Fruit fly (Drosophila melanogaster) whole organism, wandering third instar larva: ENCODE data around the gene RapGAP1.

Experiments used
- Abd-B ChIP-seq: fragments of >200 bp; optimal IDR thresholded peaks from 2 replicates; lab custom pipeline; 2017; ENCODE audit warnings: missing biosample characterization, missing genetic modification characterization
- CG32264 ChIP-seq: fragments of 200-800 bp; sonication (Bioruptor generic); optimal IDR thresholded peaks from 2 replicates; lab custom pipeline; 2016; ENCODE audit warnings: missing biosample characterization, missing genetic modification characterization
- Dif ChIP-seq: fragments of 200-275, 200-300 bp; sonication (Bioruptor generic); optimal IDR thresholded peaks from 2 replicates; lab custom pipeline; 2018; ENCODE audit warnings: missing biosample characterization, missing genetic modification characterization; ENCODE audit not compliant: partially characterized antibody
- GATAd ChIP-seq: sonication (Bioruptor generic); optimal IDR thresholded peaks from 2 replicates; lab custom pipeline; 2016; ENCODE audit warnings: missing biosample characterization, missing genetic modification characterization
- HLH106 ChIP-seq: fragments of 200-800 bp; optimal IDR thresholded peaks from 3 replicates; lab custom pipeline; 2019; ENCODE audit warnings: missing biosample characterization, mild to moderate bottlenecking, missing genetic modification characterization, moderate library complexity
- Hnf4 ChIP-seq: fragments of 200-800 bp; sonication (Bioruptor generic); optimal IDR thresholded peaks from 2 replicates; lab custom pipeline; 2016; ENCODE audit warnings: missing biosample characterization, mild to moderate bottlenecking, missing genetic modification characterization
- Hr78 ChIP-seq: fragments of >200 bp; optimal IDR thresholded peaks from 2 replicates; lab custom pipeline; 2017; ENCODE audit warnings: missing biosample characterization, missing genetic modification characterization
- Hr83 ChIP-seq: fragments of 200-300 bp; sonication (Bioruptor generic); optimal IDR thresholded peaks from 2 replicates; lab custom pipeline; 2016; ENCODE audit warnings: missing biosample characterization, mild to moderate bottlenecking, missing genetic modification characterization, moderate library complexity; ENCODE audit not compliant: poor library complexity, severe bottlenecking
- Mio ChIP-seq: sonication (Bioruptor generic); optimal IDR thresholded peaks from 2 replicates; lab custom pipeline; 2016; ENCODE audit warnings: missing biosample characterization, missing genetic modification characterization
- Myc ChIP-seq: fragments of >200 bp; optimal IDR thresholded peaks from 2 replicates; lab custom pipeline; 2017
- N ChIP-seq: fragments of >200 bp; optimal IDR thresholded peaks from 2 replicates; lab custom pipeline; 2018; ENCODE audit warnings: missing biosample characterization, missing external identifiers, missing genetic modification characterization
- OdsH ChIP-seq: fragments of 200-800 bp; sonication (Bioruptor generic); optimal IDR thresholded peaks from 2 replicates; lab custom pipeline; 2016; ENCODE audit warnings: missing biosample characterization, mild to moderate bottlenecking, missing genetic modification characterization
- Rel ChIP-seq, 2 experiments: fragments of 200-800 bp; sonication (Bioruptor generic) in 1 of 2; optimal IDR thresholded peaks; 2 replicates in 1 of 2; 3 replicates in 1 of 2; lab custom pipeline; 2016 to 2019; ENCODE audit warnings: mild to moderate bottlenecking in 2 of 2, missing biosample characterization in 2 of 2, missing genetic modification characterization in 2 of 2, moderate library complexity in 1 of 2
- Vsx2 ChIP-seq: fragments of 200-300, 225-300 bp; sonication (Bioruptor generic); optimal IDR thresholded peaks from 2 replicates; lab custom pipeline; 2018; ENCODE audit warnings: missing biosample characterization, missing genetic modification characterization; ENCODE audit not compliant: partially characterized antibody
- br ChIP-seq: fragments of 200-800 bp; sonication (Bioruptor generic); optimal IDR thresholded peaks from 2 replicates; lab custom pipeline; 2016; ENCODE audit warnings: missing biosample characterization, missing genetic modification characterization
- brk ChIP-seq: fragments of 200-800 bp; sonication (Bioruptor generic); optimal IDR thresholded peaks from 2 replicates; lab custom pipeline; 2016; ENCODE audit warnings: missing biosample characterization, mild to moderate bottlenecking, missing genetic modification characterization
- dl ChIP-seq, 2 experiments: fragments of 175-275, 200-275 bp in 1 of 2; fragments of 200-275 bp in 1 of 2; sonication (Bioruptor generic); optimal IDR thresholded peaks; lab custom pipeline; 2018; ENCODE audit warnings: mild to moderate bottlenecking in 2 of 2, missing biosample characterization in 2 of 2, missing genetic modification characterization in 2 of 2, moderate library complexity in 2 of 2; ENCODE audit not compliant: partially characterized antibody in 2 of 2, insufficient read depth in 1 of 2
- dsf ChIP-seq: sonication (Bioruptor generic); optimal IDR thresholded peaks from 2 replicates; lab custom pipeline; 2016; ENCODE audit warnings: missing biosample characterization, missing genetic modification characterization, borderline replicate concordance
- ey ChIP-seq: fragments of 200-800 bp; sonication (Bioruptor generic); optimal IDR thresholded peaks from 2 replicates; lab custom pipeline; 2016; ENCODE audit warnings: missing biosample characterization, missing genetic modification characterization
- foxo ChIP-seq, 2 experiments: fragments of 200-800 bp; sonication (Bioruptor generic); optimal IDR thresholded peaks; 2 replicates in 1 of 2; 3 replicates in 1 of 2; lab custom pipeline; 2016 to 2017; ENCODE audit warnings: missing biosample characterization in 2 of 2, missing genetic modification characterization in 2 of 2
- lola ChIP-seq: fragments of >200 bp; optimal IDR thresholded peaks from 2 replicates; lab custom pipeline; 2017; ENCODE audit warnings: missing biosample characterization, missing genetic modification characterization
- pan ChIP-seq: fragments of >200 bp; optimal IDR thresholded peaks from 2 replicates; lab custom pipeline; 2017
- sage ChIP-seq: fragments of 200-800 bp; sonication (Bioruptor generic); optimal IDR thresholded peaks from 2 replicates; lab custom pipeline; 2016; ENCODE audit warnings: missing biosample characterization, mild to moderate bottlenecking, missing genetic modification characterization
- sv ChIP-seq: fragments of 200-800 bp; sonication (Bioruptor generic); optimal IDR thresholded peaks from 3 replicates; lab custom pipeline; 2016; ENCODE audit warnings: missing biosample characterization, missing genetic modification characterization
- tai ChIP-seq: sonication (Bioruptor generic); optimal IDR thresholded peaks from 2 replicates; lab custom pipeline; 2016; ENCODE audit warnings: missing biosample characterization, missing genetic modification characterization
- usp ChIP-seq: fragments of >200 bp; optimal IDR thresholded peaks from 2 replicates; lab custom pipeline; 2017; ENCODE audit warnings: missing biosample characterization, missing genetic modification characterization
- woc ChIP-seq: sonication (Bioruptor generic); optimal IDR thresholded peaks from 2 replicates; lab custom pipeline; 2016; ENCODE audit warnings: missing biosample characterization, mild to moderate bottlenecking, missing genetic modification characterization

Gene RapGAP1

DNA sequence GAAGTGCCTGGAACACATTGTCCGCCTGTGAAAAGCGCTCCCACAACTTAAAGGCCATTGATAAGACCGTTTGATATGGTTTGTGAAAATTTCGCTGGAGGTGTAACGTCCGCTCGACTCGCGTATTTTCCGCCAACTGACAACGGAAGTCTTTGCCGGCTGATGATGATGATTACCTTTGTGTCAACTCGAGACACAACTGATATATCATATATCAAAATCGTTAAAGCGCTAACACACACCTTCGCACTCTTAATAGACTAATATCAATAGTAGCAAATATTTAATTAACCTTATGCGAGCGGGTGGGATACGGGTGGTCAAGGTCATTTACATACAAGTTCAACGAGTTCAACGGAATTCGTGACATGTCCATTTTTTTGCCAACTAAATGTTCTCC is 124.7 kb downstream of the RapGAP1 start, which contains the start of gene Gr28a:
Gene Gr28a (minus strand): TSS at position 101 of the 400 bp plus-strand sequence.
- TF ChIP-seq pan (lab: Kevin White, UChicago): no peak
- no peak for TF ChIP-seq woc (GFP tag; lab: Kevin White, UChicago)
- TF ChIP-seq GATAd (GFP tag; lab: Kevin White, UChicago): no peak
- no peak for TF ChIP-seq ey
- no peak for TF ChIP-seq CG32264
- no peak for TF ChIP-seq Hnf4 (GFP tag; lab: Kevin White, UChicago)
- no peak for TF ChIP-seq OdsH
- TF ChIP-seq Abd-B (GFP tag; lab: Kevin White, UChicago): no peak

dm6 chr2L:7452093-7452492 is 126.7 kb downstream of the RapGAP1 start:
- peak; percentile 56 to 69 for TF ChIP-seq dl (GFP tag; optimal IDR thresholded peaks at IDR 0.05; lab: Kevin White, UChicago; ENCODE audit: insufficient read depth in 1 of 2, partially characterized antibody in 2 of 2)
- TF ChIP-seq sv (GFP tag; lab: Kevin White, UChicago): no peak
- no peak for TF ChIP-seq Rel (GFP tag; optimal IDR thresholded peaks at IDR 0.05; lab: Kevin White, UChicago)
- TF ChIP-seq Rel (tag; optimal IDR thresholded peaks at IDR 0.05; lab: Kevin White, UChicago): no peak
- no peak for TF ChIP-seq lola (GFP tag; lab: Kevin White, UChicago)
- TF ChIP-seq Dif (GFP tag; lab: Kevin White, UChicago): peak; percentile 77
- TF ChIP-seq Vsx2 (GFP tag; lab: Kevin White, UChicago): peak; percentile 65

dm6 chr2L:7450966-7451365 is 127.8 kb downstream of the RapGAP1 start, which contains the start of gene santa-maria:
santa-maria (minus strand) TSS chr2L:7451244.
- TF ChIP-seq brk (GFP tag; lab: Kevin White, UChicago) (no peak), Hnf4 (GFP tag; lab: Kevin White, UChicago) (no peak), Vsx2 (GFP tag; lab: Kevin White, UChicago) (peak; percentile 46), Myc (lab: Kevin White, UChicago) (no peak), sv (GFP tag; lab: Kevin White, UChicago) (no peak)
- TF ChIP-seq, all 38 proteins: peak for 1

DNA sequence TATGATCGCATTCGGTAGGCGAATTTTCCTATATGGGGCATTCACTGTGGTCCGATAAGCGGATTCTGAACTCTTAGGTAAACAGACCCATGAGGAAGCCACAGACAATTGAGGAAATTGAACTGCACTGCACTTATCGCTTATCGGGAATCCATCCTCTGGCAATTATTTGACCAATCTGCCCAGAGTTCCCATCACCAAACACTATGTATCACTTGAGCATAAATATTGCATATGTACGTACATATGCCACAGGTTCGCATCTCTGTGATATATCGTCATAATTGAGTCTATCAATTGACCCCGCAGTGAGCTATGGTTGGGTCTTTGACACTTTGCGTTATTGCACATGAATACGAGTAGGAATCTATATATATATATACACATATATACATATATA is 130.4 kb downstream of the RapGAP1 start:
- TF ChIP-seq Hr83: no peak
- TF ChIP-seq Mio (GFP tag; lab: Kevin White, UChicago): no peak
- TF ChIP-seq CG32264: no peak
- TF ChIP-seq Hr78: no peak
- TF ChIP-seq Dif (GFP tag; lab: Kevin White, UChicago): no peak
- no peak for TF ChIP-seq dl (GFP tag; optimal IDR thresholded peaks at IDR 0.05; lab: Kevin White, UChicago; ENCODE audit: insufficient read depth in 1 of 2, partially characterized antibody in 2 of 2)
- no peak for TF ChIP-seq Myc (lab: Kevin White, UChicago)
- TF ChIP-seq N (GFP tag; lab: Kevin White, UChicago): no peak
- TF ChIP-seq pan (lab: Kevin White, UChicago): no peak
- no peak for TF ChIP-seq Vsx2 (GFP tag; lab: Kevin White, UChicago)
- TF ChIP-seq br: no peak
- no peak for TF ChIP-seq usp (GFP tag; lab: Kevin White, UChicago)
- TF ChIP-seq foxo (GFP tag; optimal IDR thresholded peaks at IDR 0.05; lab: Kevin White, UChicago): no peak
- no peak for TF ChIP-seq sage (GFP tag; lab: Kevin White, UChicago)
- no peak for TF ChIP-seq dsf (GFP tag; lab: Kevin White, UChicago)
- TF ChIP-seq HLH106 (tag; lab: Kevin White, UChicago): no peak
- TF ChIP-seq lola (GFP tag; lab: Kevin White, UChicago): no peak
- TF ChIP-seq tai (GFP tag; lab: Kevin White, UChicago): no peak

- TF ChIP-seq Hr78 (no peak), Myc (lab: Kevin White, UChicago) (peak; percentile 22)
- TF ChIP-seq, all 38 proteins: peak for 1
Observed at dm6 chr2L:7447820-7448219, 131.0 kb downstream of the RapGAP1 start.
